Fruit fly (Drosophila melanogaster) whole organism, embryonic: ENCODE results near the gene CG13837.

Experiments
- B-H2 ChIP-seq: fragments of 200-800 bp; sonication (Bioruptor generic); optimal IDR thresholded peaks from 2 replicates; lab custom pipeline; 2018; ENCODE audit warnings: missing biosample characterization, mild to moderate bottlenecking, missing genetic modification characterization
- Blimp-1 ChIP-seq: fragments of 200-800 bp; sonication (Bioruptor generic); optimal IDR thresholded peaks from 3 replicates; lab custom pipeline; 2018; ENCODE audit warnings: missing biosample characterization, missing genetic modification characterization, mild to moderate bottlenecking, moderate library complexity, missing genetic modification reagents
- CG10267 ChIP-seq: fragments of 200-800 bp; sonication (Bioruptor generic); optimal IDR thresholded peaks from 2 replicates; lab custom pipeline; 2018; ENCODE audit warnings: missing biosample characterization, mild to moderate bottlenecking, missing genetic modification characterization, moderate library complexity
- CG11456 ChIP-seq: fragments of 200-800 bp; sonication (Bioruptor generic); IDR thresholded peaks from 3 replicates; pipeline ENCODE4 v1.3.6; 2022; ENCODE audit warnings: missing biosample characterization, missing genetic modification characterization
- CG11696 ChIP-seq: fragments of 200-800 bp; sonication (Bioruptor generic); IDR thresholded peaks from 2 replicates; pipeline ENCODE4 v1.3.6; 2022; ENCODE audit warnings: missing biosample characterization, missing genetic modification characterization
- CG12659 ChIP-seq: fragments of 200-800 bp; sonication (Bioruptor generic); optimal IDR thresholded peaks from 3 replicates; lab custom pipeline; 2017; ENCODE audit warnings: mild to moderate bottlenecking, missing biosample characterization, missing genetic modification reagents, missing genetic modification characterization
- CG13296 ChIP-seq: fragments of 200-800 bp; sonication (Bioruptor generic); optimal IDR thresholded peaks from 3 replicates; lab custom pipeline; 2018; ENCODE audit warnings: missing biosample characterization, mild to moderate bottlenecking, missing genetic modification characterization
- CG14965 ChIP-seq: fragments of 200-800 bp; sonication (Bioruptor generic); optimal IDR thresholded peaks from 2 replicates; lab custom pipeline; 2016; ENCODE audit warnings: missing biosample characterization, missing genetic modification characterization, borderline replicate concordance
- CG15269 ChIP-seq: fragments of 200-800 bp; sonication (Bioruptor generic); optimal IDR thresholded peaks from 2 replicates; lab custom pipeline; 2018; ENCODE audit warnings: missing biosample characterization, mild to moderate bottlenecking, missing genetic modification characterization, moderate library complexity
- CG15479 ChIP-seq: fragments of 200-800 bp; sonication (Bioruptor generic); optimal IDR thresholded peaks from 3 replicates; lab custom pipeline; 2019; ENCODE audit warnings: missing biosample characterization, mild to moderate bottlenecking, missing genetic modification characterization, moderate library complexity
- CG2129 ChIP-seq: fragments of 200-800 bp; sonication (Bioruptor generic); IDR thresholded peaks from 2 replicates; pipeline ENCODE4 v1.3.6; 2022; ENCODE audit warnings: missing biosample characterization, missing genetic modification characterization; ENCODE audit not compliant: partially characterized antibody
- CG2678 ChIP-seq: fragments of 200-800 bp; sonication (Bioruptor generic); optimal IDR thresholded peaks from 3 replicates; lab custom pipeline; 2019; ENCODE audit warnings: missing biosample characterization, mild to moderate bottlenecking, missing genetic modification characterization, moderate library complexity
- CG2875 ChIP-seq: fragments of 200-800 bp; sonication (Bioruptor generic); optimal IDR thresholded peaks from 2 replicates; lab custom pipeline; 2017; ENCODE audit warnings: missing biosample characterization, mild to moderate bottlenecking, missing genetic modification characterization, missing genetic modification reagents
- CG4854 ChIP-seq: fragments of 200-800 bp; sonication (Bioruptor generic); optimal IDR thresholded peaks from 2 replicates; lab custom pipeline; 2016; ENCODE audit warnings: missing biosample characterization, missing genetic modification characterization, inconsistent platforms
- CG7271 ChIP-seq: fragments of 200-800 bp; sonication (Bioruptor generic); optimal IDR thresholded peaks from 2 replicates; lab custom pipeline; 2018; ENCODE audit warnings: missing biosample characterization, mild to moderate bottlenecking, missing genetic modification characterization, moderate library complexity
- CG7928 ChIP-seq: fragments of 200-800 bp; sonication (Bioruptor generic); optimal IDR thresholded peaks from 2 replicates; lab custom pipeline; 2017; ENCODE audit warnings: missing biosample characterization, mild to moderate bottlenecking, missing genetic modification characterization
- CG9727 ChIP-seq: fragments of 200-800 bp; sonication (Bioruptor generic); optimal IDR thresholded peaks from 3 replicates; lab custom pipeline; 2017; ENCODE audit warnings: missing biosample characterization, mild to moderate bottlenecking, missing genetic modification characterization
- D19A ChIP-seq: fragments of 200-800 bp; optimal IDR thresholded peaks from 3 replicates; lab custom pipeline; 2019; ENCODE audit warnings: missing biosample characterization, mild to moderate bottlenecking, missing genetic modification characterization, moderate library complexity
- Dek ChIP-seq: fragments of 200-800 bp; sonication (Bioruptor generic); optimal IDR thresholded peaks from 3 replicates; lab custom pipeline; 2019; ENCODE audit warnings: missing biosample characterization, mild to moderate bottlenecking, missing genetic modification characterization, moderate library complexity
- Dref ChIP-seq: fragments of 200-800 bp; sonication (Bioruptor generic); IDR thresholded peaks from 2 replicates; pipeline ENCODE4 v1.3.6; 2022; ENCODE audit warnings: missing biosample characterization, missing genetic modification characterization
- Eip74EF ChIP-seq, 2 experiments: fragments of 200-800 bp in 1 of 2; fragments of >200 bp in 1 of 2; sonication (Bioruptor generic) in 1 of 2; optimal IDR thresholded peaks; 2 replicates each; lab custom pipeline; 2017 to 2019; ENCODE audit warnings: missing biosample characterization in 2 of 2, missing genetic modification characterization in 2 of 2, mild to moderate bottlenecking in 1 of 2, moderate library complexity in 1 of 2
- Fer3 ChIP-seq: fragments of 200-800 bp; sonication (Bioruptor generic); optimal IDR thresholded peaks from 2 replicates; lab custom pipeline; 2018; ENCODE audit warnings: missing biosample characterization, mild to moderate bottlenecking, missing genetic modification characterization, moderate library complexity
- HLHmδ ChIP-seq: fragments of 200-800 bp; sonication (Bioruptor generic); optimal IDR thresholded peaks from 2 replicates; lab custom pipeline; 2018; ENCODE audit warnings: missing biosample characterization, mild to moderate bottlenecking, missing genetic modification characterization, moderate library complexity
- Jarid2 ChIP-seq: fragments of 200-800 bp; sonication (Bioruptor generic); optimal IDR thresholded peaks from 3 replicates; lab custom pipeline; 2017; ENCODE audit warnings: mild to moderate bottlenecking, missing biosample characterization, missing genetic modification reagents, missing genetic modification characterization
- Lhr ChIP-seq: fragments of 200-800 bp; sonication (Bioruptor generic); optimal IDR thresholded peaks from 3 replicates; lab custom pipeline; 2017; ENCODE audit warnings: mild to moderate bottlenecking, missing biosample characterization, missing genetic modification reagents, missing genetic modification characterization
- Nf-YB ChIP-seq: fragments of 200-800 bp; sonication (Bioruptor generic); optimal IDR thresholded peaks from 3 replicates; lab custom pipeline; 2019; ENCODE audit warnings: missing biosample characterization, mild to moderate bottlenecking, missing genetic modification characterization, moderate library complexity
- Opbp ChIP-seq: fragments of 200-800 bp; sonication (Bioruptor generic); IDR thresholded peaks from 3 replicates; pipeline ENCODE4 v1.3.6; 2022; ENCODE audit warnings: missing biosample characterization, missing genetic modification characterization; ENCODE audit not compliant: partially characterized antibody
- PHDP ChIP-seq: fragments of 200-800 bp; sonication (Bioruptor generic); optimal IDR thresholded peaks from 3 replicates; lab custom pipeline; 2018; ENCODE audit warnings: missing biosample characterization, mild to moderate bottlenecking, missing genetic modification characterization, moderate library complexity
- Sin3A ChIP-seq: fragments of >200 bp; optimal IDR thresholded peaks from 2 replicates; lab custom pipeline; 2018
- Taf1 ChIP-seq: fragments of 200-800 bp; sonication (Bioruptor generic); IDR thresholded peaks from 2 replicates; pipeline ENCODE4 v1.3.6; 2022; ENCODE audit warnings: missing biosample characterization, missing genetic modification characterization
- Vsx1 ChIP-seq: fragments of 200-800 bp; sonication (Bioruptor generic); optimal IDR thresholded peaks from 2 replicates; lab custom pipeline; 2017; ENCODE audit warnings: missing biosample characterization, mild to moderate bottlenecking, missing genetic modification characterization, missing genetic modification reagents
- YL-1 ChIP-seq: fragments of 200-800 bp; sonication (Bioruptor generic); optimal IDR thresholded peaks from 3 replicates; lab custom pipeline; 2017; ENCODE audit warnings: missing biosample characterization, mild to moderate bottlenecking, missing genetic modification characterization
- abd-A ChIP-seq: fragments of 200-800 bp; sonication (Bioruptor generic); optimal IDR thresholded peaks from 3 replicates; lab custom pipeline; 2019; ENCODE audit warnings: missing biosample characterization, mild to moderate bottlenecking, missing genetic modification characterization, moderate library complexity
- ap ChIP-seq: fragments of 200-800 bp; sonication (Bioruptor generic); IDR thresholded peaks from 2 replicates; pipeline ENCODE4 v1.3.6; 2022; ENCODE audit warnings: missing biosample characterization, missing genetic modification characterization
- ase ChIP-seq: fragments of 200-800 bp; sonication (Bioruptor generic); IDR thresholded peaks from 3 replicates; pipeline ENCODE4 v1.3.6; 2022; ENCODE audit warnings: missing biosample characterization, missing genetic modification characterization
- dmrt11E ChIP-seq: fragments of 200-800 bp; sonication (Bioruptor generic); optimal IDR thresholded peaks from 3 replicates; lab custom pipeline; 2018; ENCODE audit warnings: missing biosample characterization, mild to moderate bottlenecking, missing genetic modification characterization, moderate library complexity
- fu2 ChIP-seq: fragments of 200-800 bp; sonication (Bioruptor generic); optimal IDR thresholded peaks from 2 replicates; lab custom pipeline; 2016; ENCODE audit warnings: missing biosample characterization, missing genetic modification characterization
- gcm2 ChIP-seq: fragments of 200-800 bp; sonication (Bioruptor generic); optimal IDR thresholded peaks from 2 replicates; lab custom pipeline; 2016; ENCODE audit warnings: missing biosample characterization, missing genetic modification characterization
- grn ChIP-seq: fragments of 200-800 bp; sonication (Bioruptor generic); optimal IDR thresholded peaks from 3 replicates; lab custom pipeline; 2017; ENCODE audit warnings: missing biosample characterization, missing genetic modification characterization
- ind ChIP-seq: fragments of 200-800 bp; sonication (Bioruptor generic); optimal IDR thresholded peaks from 3 replicates; lab custom pipeline; 2016; ENCODE audit warnings: missing biosample characterization, missing genetic modification characterization
- lola ChIP-seq, 3 experiments: fragments of >200 bp in 2 of 3; fragments of 200-800 bp in 1 of 3; sonication (Bioruptor generic) in 1 of 3; optimal IDR thresholded peaks; 2 replicates each; lab custom pipeline; 2017 to 2019; ENCODE audit warnings: missing biosample characterization in 3 of 3, missing genetic modification characterization in 3 of 3, mild to moderate bottlenecking in 1 of 3, moderate library complexity in 1 of 3
- mld ChIP-seq: fragments of 200-800 bp; sonication (Bioruptor generic); IDR thresholded peaks from 3 replicates; pipeline ENCODE4 v1.3.6; 2022; ENCODE audit warnings: missing biosample characterization, missing genetic modification characterization; ENCODE audit not compliant: partially characterized antibody
- nom ChIP-seq: fragments of 200-800 bp; sonication (Bioruptor generic); optimal IDR thresholded peaks from 2 replicates; lab custom pipeline; 2017; ENCODE audit warnings: missing biosample characterization, missing genetic modification characterization, mild to moderate bottlenecking, moderate library complexity, missing genetic modification reagents
- odd ChIP-seq: fragments of 200-800 bp; sonication (Bioruptor generic); optimal IDR thresholded peaks from 2 replicates; lab custom pipeline; 2017; ENCODE audit warnings: missing biosample characterization, mild to moderate bottlenecking, missing genetic modification characterization
- repo ChIP-seq: fragments of 200-800 bp; sonication (Bioruptor generic); optimal IDR thresholded peaks from 2 replicates; lab custom pipeline; 2016; ENCODE audit warnings: missing biosample characterization, missing genetic modification characterization
- rib ChIP-seq: fragments of 200-800 bp; sonication (Bioruptor generic); IDR thresholded peaks from 2 replicates; pipeline ENCODE4 v1.3.6; 2022; ENCODE audit warnings: missing biosample characterization, missing genetic modification characterization
- sd ChIP-seq: fragments of 200-800 bp; sonication (Bioruptor generic); optimal IDR thresholded peaks from 3 replicates; lab custom pipeline; 2018; ENCODE audit warnings: missing biosample characterization, mild to moderate bottlenecking, missing genetic modification characterization, moderate library complexity
- sob ChIP-seq: fragments of 200-800 bp; sonication (Bioruptor generic); IDR thresholded peaks from 2 replicates; pipeline ENCODE4 v1.3.6; 2022; ENCODE audit warnings: missing biosample characterization, missing genetic modification characterization
- tin ChIP-seq: fragments of 200-800 bp; sonication (Bioruptor generic); optimal IDR thresholded peaks from 3 replicates; lab custom pipeline; 2016; ENCODE audit warnings: missing biosample characterization, missing genetic modification characterization

CG13837 gene

dm6 chr3R:23046529-23046943 is 2.7 kb downstream of the CG13837 start (continued):
- TF ChIP-seq YL-1 (GFP tag; lab: Kevin White, UChicago) (no peak), Opbp (no peak), CG7928 (GFP tag; lab: Kevin White, UChicago) (no peak), Taf1 (GFP tag; lab: Robert Waterston, UW) (no peak), CG13296 (GFP tag; lab: Kevin White, UChicago) (peak; percentile 4), CG2129 (GFP tag; lab: Robert Waterston, UW) (no peak), ase (peak; percentile 45; the same call in 1 of the 3 replicates), rib (GFP tag; lab: Robert Waterston, UW) (no peak), Jarid2 (GFP tag; lab: Kevin White, UChicago) (no peak), sob (GFP tag; lab: Robert Waterston, UW) (peak; percentile 67; the same call in 1 of the 2 replicates), Dek (tag; lab: Kevin White, UChicago) (peak; percentile 20), Dref (no peak), mld (GFP tag; lab: Robert Waterston, UW) (no peak), abd-A (tag; lab: Kevin White, UChicago) (peak; percentile 60), lola (GFP tag; optimal IDR thresholded peaks at IDR 0.05; lab: Kevin White, UChicago) (no peak), grn (GFP tag; lab: Kevin White, UChicago) (peak; percentile 52), Eip74EF (GFP tag; optimal IDR thresholded peaks at IDR 0.05; lab: Kevin White, UChicago) (no peak), CG10267 (tag; lab: Kevin White, UChicago) (no peak), dmrt11E (tag; lab: Kevin White, UChicago) (no peak), CG7271 (tag; lab: Kevin White, UChicago) (no peak), ind (GFP tag; lab: Kevin White, UChicago) (peak; percentile 37), Blimp-1 (GFP tag; lab: Kevin White, UChicago) (peak; percentile 1), tin (no peak), Fer3 (tag; lab: Kevin White, UChicago) (peak; percentile 51), CG14965 (GFP tag; lab: Kevin White, UChicago) (no peak), CG15269 (tag; lab: Kevin White, UChicago) (peak; percentile 57), nom (GFP tag; lab: Kevin White, UChicago) (peak; percentile 81), PHDP (tag; lab: Kevin White, UChicago) (peak; percentile 50), sd (tag; lab: Kevin White, UChicago) (peak; percentile 95), Sin3A (lab: Kevin White, UChicago) (no peak), HLHmδ (GFP tag; lab: Kevin White, UChicago) (no peak), gcm2 (GFP tag; lab: Kevin White, UChicago) (no peak), CG2875 (no peak), repo (GFP tag; lab: Kevin White, UChicago) (peak; percentile 17), CG11696 (GFP tag; lab: Robert Waterston, UW) (no peak), fu2 (GFP tag; lab: Kevin White, UChicago) (no peak), Nf-YB (no peak), Lhr (GFP tag; lab: Kevin White, UChicago) (no peak), Vsx1 (GFP tag; lab: Kevin White, UChicago) (no peak), D19A (no peak), CG15479 (no peak), B-H2 (no peak), ap (GFP tag; lab: Robert Waterston, UW) (peak; percentile 48; the same call in 1 of the 2 replicates), CG11456 (GFP tag; lab: Robert Waterston, UW) (peak; percentile 71; the same call in 2 of the 3 replicates), CG12659 (peak; percentile 2), CG9727 (GFP tag; lab: Kevin White, UChicago) (no peak), odd (GFP tag; lab: Kevin White, UChicago) (no peak), CG2678 (tag; lab: Kevin White, UChicago) (peak; percentile 50), CG4854 (no peak)
